Worm (Caenorhabditis elegans): Measurements from ENCODE around the gene F56A11.6.

F56A11.6 gene

ce11 chrIV:613155-613554, 31.1 kb upstream of the F56A11.6 start:
- no peak for TF ChIP-seq ham-2 (GFP tag; optimal IDR thresholded peaks at IDR 0.05)
- no peak for TF ChIP-seq hlh-1 (tag; optimal IDR thresholded peaks at IDR 0.05)
- no peak for TF ChIP-seq nhr-28 (tag; optimal IDR thresholded peaks at IDR 0.05)
- no peak for TF ChIP-seq nhr-12 (tag; optimal IDR thresholded peaks at IDR 0.05)
- TF ChIP-seq nhr-2 (tag; optimal IDR thresholded peaks at IDR 0.05), result no peak
- no peak for TF ChIP-seq tbx-8 (GFP tag; optimal IDR thresholded peaks at IDR 0.05)
- no peak for TF ChIP-seq elt-1 (tag; optimal IDR thresholded peaks at IDR 0.05; ENCODE audit: borderline replicate concordance, insufficient read depth)
- no peak for TF ChIP-seq mab-5 (tag; optimal IDR thresholded peaks at IDR 0.05)

- TF ChIP-seq sptf-1 (tag; optimal IDR thresholded peaks at IDR 0.05), result no peak
- no peak for TF ChIP-seq mab-5 (tag; optimal IDR thresholded peaks at IDR 0.05)
- no peak for TF ChIP-seq elt-1 (tag; optimal IDR thresholded peaks at IDR 0.05; ENCODE audit: borderline replicate concordance, insufficient read depth)
- no peak for TF ChIP-seq flh-1 (GFP tag; optimal IDR thresholded peaks at IDR 0.05)
- peak; percentile 89 for TF ChIP-seq hlh-1 (tag; optimal IDR thresholded peaks at IDR 0.05)
- TF ChIP-seq unc-62 (GFP tag; optimal IDR thresholded peaks at IDR 0.05), result peak; percentile 60
- TF ChIP-seq lsy-2 (tag; optimal IDR thresholded peaks at IDR 0.05), result no peak
- TF ChIP-seq nhr-237 (tag; optimal IDR thresholded peaks at IDR 0.05), result no peak
- TF ChIP-seq unc-120 (tag; optimal IDR thresholded peaks at IDR 0.05; ENCODE audit: poor library complexity, severe bottlenecking), result peak; percentile 63
- TF ChIP-seq nhr-2 (tag; optimal IDR thresholded peaks at IDR 0.05), result no peak
- no peak for TF ChIP-seq ces-1 (GFP tag; optimal IDR thresholded peaks at IDR 0.05)
- TF ChIP-seq mls-2 (tag; optimal IDR thresholded peaks at IDR 0.05), result no peak
- TF ChIP-seq nhr-28 (tag; optimal IDR thresholded peaks at IDR 0.05), result no peak
- TF ChIP-seq mep-1 (tag; optimal IDR thresholded peaks at IDR 0.05), result no peak
- no peak for TF ChIP-seq snpc-4 (tag; optimal IDR thresholded peaks at IDR 0.05)
- TF ChIP-seq ceh-43 (GFP tag; optimal IDR thresholded peaks at IDR 0.05), result no peak
- no peak for TF ChIP-seq drap-1 (GFP tag; optimal IDR thresholded peaks at IDR 0.05)
Observed at ce11 chrIV:607628-608027, 25.6 kb upstream of the F56A11.6 start.

DNA sequence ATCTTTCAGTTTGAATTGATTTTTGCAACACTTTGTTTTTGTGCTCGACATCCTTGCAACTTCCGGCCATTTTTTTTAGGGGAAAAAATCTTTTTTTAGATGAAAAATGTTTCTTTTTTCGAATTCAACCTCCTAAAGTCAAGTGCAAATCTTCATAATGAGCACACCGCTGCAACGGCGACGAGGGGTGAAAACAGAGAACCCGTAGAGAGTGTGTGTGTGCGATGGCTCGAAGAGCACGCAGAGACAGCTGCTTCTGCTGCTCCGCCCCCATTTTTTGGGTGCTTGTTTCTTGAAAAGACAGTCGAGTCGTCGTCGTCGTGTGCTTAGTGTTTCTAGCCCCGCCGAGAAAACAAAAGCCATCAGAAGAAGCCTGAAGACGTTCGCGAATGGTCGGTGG, 24.0 kb upstream of the F56A11.6 start, which contains the start of gene inx-18:
Gene inx-18, plus strand, starts transcription at position 301 of the 400 bp plus-strand sequence.
- peak; percentile 67 for TF ChIP-seq hlh-1 (tag; optimal IDR thresholded peaks at IDR 0.05)
- no peak for TF ChIP-seq blmp-1 (tag; optimal IDR thresholded peaks at IDR 0.05)
- TF ChIP-seq nhr-28 (tag; optimal IDR thresholded peaks at IDR 0.05), result no peak
- TF ChIP-seq mls-2 (tag; optimal IDR thresholded peaks at IDR 0.05), result no peak
- no peak for TF ChIP-seq lin-13 (tag; optimal IDR thresholded peaks at IDR 0.05)
- no peak for TF ChIP-seq unc-39 (tag; optimal IDR thresholded peaks at IDR 0.05)

DNA sequence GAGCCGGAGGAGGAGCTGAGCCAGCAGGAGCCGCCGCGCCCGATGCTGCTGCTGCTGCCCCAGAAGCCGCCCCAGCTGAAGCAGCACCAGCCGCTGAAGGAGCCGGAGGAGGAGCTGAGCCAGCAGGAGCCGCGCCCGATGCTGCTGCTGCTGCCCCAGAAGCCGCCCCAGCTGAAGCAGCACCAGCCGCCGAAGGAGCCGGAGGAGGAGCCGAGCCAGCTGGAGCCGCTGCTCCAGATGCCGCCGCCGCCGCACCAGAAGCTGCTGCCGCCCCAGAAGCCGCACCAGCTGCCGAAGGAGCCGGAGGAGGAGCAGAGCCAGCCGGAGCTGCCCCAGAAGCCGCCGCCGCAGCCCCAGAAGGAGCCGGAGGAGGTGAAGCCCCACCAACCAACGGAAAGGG, 23.4 kb upstream of the F56A11.6 start:
- no peak for TF ChIP-seq ceh-39 (tag; optimal IDR thresholded peaks at IDR 0.05)
- TF ChIP-seq pha-4 (tag; optimal IDR thresholded peaks at IDR 0.05), result no peak
- no peak for TF ChIP-seq elt-1 (tag; optimal IDR thresholded peaks at IDR 0.05; ENCODE audit: borderline replicate concordance, insufficient read depth)
- no peak for TF ChIP-seq ceh-83 (GFP tag; optimal IDR thresholded peaks at IDR 0.05)
- TF ChIP-seq flh-1 (GFP tag; optimal IDR thresholded peaks at IDR 0.05), result no peak
- peak; percentile 27 for TF ChIP-seq mls-2 (tag; optimal IDR thresholded peaks at IDR 0.05)
- no peak for TF ChIP-seq ztf-11 (tag; optimal IDR thresholded peaks at IDR 0.05)
- TF ChIP-seq unc-39 (tag; optimal IDR thresholded peaks at IDR 0.05), result no peak
- no peak for TF ChIP-seq nhr-12 (tag; optimal IDR thresholded peaks at IDR 0.05)
- TF ChIP-seq nhr-2 (tag; optimal IDR thresholded peaks at IDR 0.05), result no peak
- no peak for TF ChIP-seq sem-2 (GFP tag; optimal IDR thresholded peaks at IDR 0.05)
- peak; percentile 14 for TF ChIP-seq bed-3 (GFP tag; optimal IDR thresholded peaks at IDR 0.05)
- no peak for TF ChIP-seq lin-32 (GFP tag; optimal IDR thresholded peaks at IDR 0.05)
- TF ChIP-seq unc-120 (tag; optimal IDR thresholded peaks at IDR 0.05; ENCODE audit: poor library complexity, severe bottlenecking), result no peak
- TF ChIP-seq sptf-1 (tag; optimal IDR thresholded peaks at IDR 0.05), result peak; percentile 18

ce11 chrIV:604817-605216, 22.8 kb upstream of the F56A11.6 start:
- TF ChIP-seq unc-39 (tag; optimal IDR thresholded peaks at IDR 0.05) (no peak), flh-1 (GFP tag; optimal IDR thresholded peaks at IDR 0.05) (no peak), pha-4 (tag; optimal IDR thresholded peaks at IDR 0.05) (no peak), ces-1 (GFP tag; optimal IDR thresholded peaks at IDR 0.05) (no peak), ceh-83 (GFP tag; optimal IDR thresholded peaks at IDR 0.05) (no peak), hlh-1 (tag; optimal IDR thresholded peaks at IDR 0.05) (no peak), nhr-12 (tag; optimal IDR thresholded peaks at IDR 0.05) (no peak), drap-1 (GFP tag; optimal IDR thresholded peaks at IDR 0.05) (no peak), ham-2 (GFP tag; optimal IDR thresholded peaks at IDR 0.05) (no peak), lsy-2 (tag; optimal IDR thresholded peaks at IDR 0.05) (no peak), nhr-237 (tag; optimal IDR thresholded peaks at IDR 0.05) (no peak), mls-2 (tag; optimal IDR thresholded peaks at IDR 0.05) (no peak), nhr-2 (tag; optimal IDR thresholded peaks at IDR 0.05) (no peak), mep-1 (tag; optimal IDR thresholded peaks at IDR 0.05) (no peak), mab-5 (tag; optimal IDR thresholded peaks at IDR 0.05) (no peak), nhr-76 (tag; optimal IDR thresholded peaks at IDR 0.05) (no peak), ceh-39 (tag; optimal IDR thresholded peaks at IDR 0.05) (no peak), unc-120 (tag; optimal IDR thresholded peaks at IDR 0.05; ENCODE audit: poor library complexity, severe bottlenecking) (no peak), ceh-43 (GFP tag; optimal IDR thresholded peaks at IDR 0.05) (no peak)
